Fruit fly (Drosophila melanogaster) whole organism, embryonic: ENCODE data around the gene Nf-YA.

Source experiments
- Ada2b ChIP-seq: fragments of 200-800 bp; sonication (Bioruptor generic); IDR thresholded peaks from 2 replicates; pipeline ENCODE4 v1.3.6; 2022; ENCODE audit warnings: missing biosample characterization, missing genetic modification characterization
- Atf3 ChIP-seq: fragments of 200-800 bp; sonication (Bioruptor generic); optimal IDR thresholded peaks from 3 replicates; lab custom pipeline; 2016; ENCODE audit warnings: missing biosample characterization, missing genetic modification characterization
- CG12659 ChIP-seq: fragments of 200-800 bp; sonication (Bioruptor generic); optimal IDR thresholded peaks from 3 replicates; lab custom pipeline; 2017; ENCODE audit warnings: mild to moderate bottlenecking, missing biosample characterization, missing genetic modification reagents, missing genetic modification characterization
- CG12769 ChIP-seq: fragments of 200-800 bp; sonication (Bioruptor generic); optimal IDR thresholded peaks from 2 replicates; lab custom pipeline; 2019; ENCODE audit warnings: missing biosample characterization, mild to moderate bottlenecking, missing genetic modification characterization, moderate library complexity
- CG14710 ChIP-seq: fragments of 200-800 bp; sonication (Bioruptor generic); optimal IDR thresholded peaks from 3 replicates; lab custom pipeline; 2019; ENCODE audit warnings: missing biosample characterization, mild to moderate bottlenecking, missing genetic modification characterization, moderate library complexity
- CG18599 ChIP-seq: fragments of 200-800 bp; sonication (Bioruptor generic); optimal IDR thresholded peaks from 3 replicates; lab custom pipeline; 2017; ENCODE audit warnings: missing biosample characterization, missing genetic modification characterization, mild to moderate bottlenecking, moderate library complexity, missing genetic modification reagents
- CG2712 ChIP-seq: fragments of 200-800 bp; optimal IDR thresholded peaks from 3 replicates; lab custom pipeline; 2019; ENCODE audit warnings: missing biosample characterization, mild to moderate bottlenecking, missing genetic modification characterization, moderate library complexity
- CG3065 ChIP-seq: fragments of 200-800 bp; sonication (Bioruptor generic); optimal IDR thresholded peaks from 2 replicates; lab custom pipeline; 2016; ENCODE audit warnings: missing biosample characterization, missing genetic modification characterization
- CG31224 ChIP-seq: fragments of 200-800 bp; sonication (Bioruptor generic); IDR thresholded peaks from 2 replicates; pipeline ENCODE4 v1.3.6; 2022; ENCODE audit warnings: missing biosample characterization, missing genetic modification characterization
- CG31441 ChIP-seq: fragments of 200-800 bp; sonication (Bioruptor generic); IDR thresholded peaks from 2 replicates; pipeline ENCODE4 v1.3.6; 2022; ENCODE audit warnings: missing biosample characterization, missing genetic modification characterization
- CG32767 ChIP-seq: fragments of 200-800 bp; sonication (Bioruptor generic); IDR thresholded peaks from 2 replicates; pipeline ENCODE4 v1.3.6; 2022; ENCODE audit warnings: missing biosample characterization, missing genetic modification characterization
- CG34224 ChIP-seq: fragments of 200-800 bp; sonication (Bioruptor generic); IDR thresholded peaks from 3 replicates; pipeline ENCODE4 v1.3.6; 2022; ENCODE audit warnings: missing biosample characterization, missing genetic modification characterization; ENCODE audit not compliant: partially characterized antibody
- CG3847 ChIP-seq: fragments of 200-800 bp; sonication (Bioruptor generic); IDR thresholded peaks from 2 replicates; pipeline ENCODE4 v1.3.6; 2022; ENCODE audit warnings: missing biosample characterization, missing genetic modification characterization
- CG5245 ChIP-seq: fragments of 200-800 bp; sonication (Bioruptor generic); optimal IDR thresholded peaks from 3 replicates; lab custom pipeline; 2016; ENCODE audit warnings: missing biosample characterization, missing genetic modification characterization
- CG7928 ChIP-seq: fragments of 200-800 bp; sonication (Bioruptor generic); optimal IDR thresholded peaks from 2 replicates; lab custom pipeline; 2017; ENCODE audit warnings: missing biosample characterization, mild to moderate bottlenecking, missing genetic modification characterization
- CG8359 ChIP-seq: fragments of 200-800 bp; sonication (Bioruptor generic); optimal IDR thresholded peaks from 2 replicates; lab custom pipeline; 2017; ENCODE audit warnings: missing biosample characterization, mild to moderate bottlenecking, missing genetic modification characterization, borderline replicate concordance
- CG9932 ChIP-seq: fragments of 200-800 bp; sonication (Bioruptor generic); IDR thresholded peaks from 2 replicates; pipeline ENCODE4 v1.3.6; 2022; ENCODE audit warnings: missing biosample characterization, missing genetic modification characterization
- Dll ChIP-seq: fragments of 200-800 bp; sonication (Bioruptor generic); IDR thresholded peaks from 4 replicates; pipeline ENCODE4 v1.3.6; 2022; ENCODE audit warnings: missing biosample characterization, missing genetic modification characterization; ENCODE audit not compliant: partially characterized antibody
- HLH54F ChIP-seq: fragments of 200-800 bp; sonication (Bioruptor generic); optimal IDR thresholded peaks from 3 replicates; lab custom pipeline; 2016; ENCODE audit warnings: missing biosample characterization, missing genetic modification characterization
- Hmx ChIP-seq: fragments of 200-800 bp; sonication (Bioruptor generic); optimal IDR thresholded peaks from 2 replicates; lab custom pipeline; 2016; ENCODE audit warnings: missing biosample characterization, missing genetic modification characterization
- Hr3 ChIP-seq: fragments of 200-800 bp; sonication (Bioruptor generic); optimal IDR thresholded peaks from 3 replicates; lab custom pipeline; 2016; ENCODE audit warnings: missing biosample characterization, missing genetic modification characterization
- Mad ChIP-seq: fragments of 200-800 bp; sonication (Bioruptor generic); optimal IDR thresholded peaks from 2 replicates; lab custom pipeline; 2016; ENCODE audit warnings: missing biosample characterization, missing genetic modification characterization
- NC2β ChIP-seq: fragments of 200-800 bp; sonication (Bioruptor generic); optimal IDR thresholded peaks from 2 replicates; lab custom pipeline; 2016; ENCODE audit warnings: missing biosample characterization, missing genetic modification characterization
- Nf-YC ChIP-seq: fragments of 200-800 bp; optimal IDR thresholded peaks from 3 replicates; lab custom pipeline; 2019; ENCODE audit warnings: missing biosample characterization, mild to moderate bottlenecking, missing genetic modification characterization, moderate library complexity
- Optix ChIP-seq: fragments of 200-800 bp; sonication (Bioruptor generic); IDR thresholded peaks from 3 replicates; pipeline ENCODE4 v1.3.6; 2022; ENCODE audit warnings: missing biosample characterization, missing genetic modification characterization
- Sox102F ChIP-seq: fragments of 200-800 bp; sonication (Bioruptor generic); optimal IDR thresholded peaks from 2 replicates; lab custom pipeline; 2018; ENCODE audit warnings: missing biosample characterization, mild to moderate bottlenecking, missing genetic modification characterization, moderate library complexity
- TFAM ChIP-seq: fragments of 200-800 bp; sonication (Bioruptor generic); optimal IDR thresholded peaks from 2 replicates; lab custom pipeline; 2017; ENCODE audit warnings: missing biosample characterization, missing genetic modification characterization, inconsistent platforms
- YL-1 ChIP-seq: fragments of 200-800 bp; sonication (Bioruptor generic); optimal IDR thresholded peaks from 3 replicates; lab custom pipeline; 2017; ENCODE audit warnings: missing biosample characterization, mild to moderate bottlenecking, missing genetic modification characterization
- ac ChIP-seq: fragments of 200-800 bp; sonication (Bioruptor generic); optimal IDR thresholded peaks from 3 replicates; lab custom pipeline; 2017; ENCODE audit warnings: missing biosample characterization, mild to moderate bottlenecking, missing genetic modification characterization
- amos ChIP-seq: fragments of 200-800 bp; sonication (Bioruptor generic); IDR thresholded peaks from 2 replicates; pipeline ENCODE4 v1.3.6; 2022; ENCODE audit warnings: missing biosample characterization, missing genetic modification characterization; ENCODE audit not compliant: partially characterized antibody
- disco-r ChIP-seq: fragments of 200-800 bp; sonication (Bioruptor generic); optimal IDR thresholded peaks from 2 replicates; lab custom pipeline; 2016; ENCODE audit warnings: missing biosample characterization, missing genetic modification characterization
- dmrt11E ChIP-seq: fragments of 200-800 bp; sonication (Bioruptor generic); optimal IDR thresholded peaks from 3 replicates; lab custom pipeline; 2018; ENCODE audit warnings: missing biosample characterization, mild to moderate bottlenecking, missing genetic modification characterization, moderate library complexity
- dmrt99B ChIP-seq: fragments of 200-800 bp; sonication (Bioruptor generic); optimal IDR thresholded peaks from 2 replicates; lab custom pipeline; 2018; ENCODE audit warnings: missing biosample characterization, mild to moderate bottlenecking, missing genetic modification characterization, moderate library complexity
- dpn ChIP-seq, 2 experiments: fragments of 200-800 bp; sonication (Bioruptor generic); optimal IDR thresholded peaks; 3 replicates each; lab custom pipeline; 2016; ENCODE audit warnings: missing biosample characterization in 2 of 2, missing genetic modification characterization in 2 of 2
- ems ChIP-seq: fragments of 200-800 bp; sonication (Bioruptor generic); optimal IDR thresholded peaks from 3 replicates; lab custom pipeline; 2016; ENCODE audit warnings: missing biosample characterization, missing genetic modification characterization
- en ChIP-seq: fragments of 200-800 bp; sonication (Bioruptor generic); optimal IDR thresholded peaks from 2 replicates; lab custom pipeline; 2016; ENCODE audit warnings: missing biosample characterization, missing genetic modification characterization
- gce ChIP-seq: fragments of 200-800 bp; sonication (Bioruptor generic); IDR thresholded peaks from 3 replicates; pipeline ENCODE4 v1.3.6; 2022; ENCODE audit warnings: missing biosample characterization, missing genetic modification characterization
- jumu ChIP-seq: fragments of 200-800 bp; sonication (Bioruptor generic); optimal IDR thresholded peaks from 3 replicates; lab custom pipeline; 2016; ENCODE audit warnings: missing biosample characterization, missing genetic modification characterization
- kah ChIP-seq: fragments of 200-800 bp; sonication (Bioruptor generic); optimal IDR thresholded peaks from 2 replicates; lab custom pipeline; 2018; ENCODE audit warnings: missing biosample characterization, mild to moderate bottlenecking, missing genetic modification characterization
- kay ChIP-seq: fragments of 200-800 bp; sonication (Bioruptor generic); optimal IDR thresholded peaks from 2 replicates; lab custom pipeline; 2016; ENCODE audit warnings: missing biosample characterization, missing genetic modification characterization
- nerfin-1 ChIP-seq: fragments of 200-800 bp; sonication (Bioruptor generic); optimal IDR thresholded peaks from 3 replicates; lab custom pipeline; 2019; ENCODE audit warnings: missing biosample characterization, mild to moderate bottlenecking, missing genetic modification characterization, moderate library complexity
- org-1 ChIP-seq: fragments of 200-800 bp; sonication (Bioruptor generic); optimal IDR thresholded peaks from 2 replicates; lab custom pipeline; 2017; ENCODE audit warnings: missing biosample characterization, missing genetic modification characterization
- peb ChIP-seq: fragments of 200-800 bp; sonication (Bioruptor generic); IDR thresholded peaks from 2 replicates; pipeline ENCODE4 v1.3.6; 2022; ENCODE audit warnings: missing biosample characterization, missing genetic modification characterization
- pros ChIP-seq: fragments of 200-800 bp; sonication (Bioruptor generic); optimal IDR thresholded peaks from 3 replicates; lab custom pipeline; 2019; ENCODE audit warnings: missing biosample characterization, mild to moderate bottlenecking, missing genetic modification characterization, moderate library complexity
- ranshi ChIP-seq: fragments of 200-800 bp; sonication (Bioruptor generic); IDR thresholded peaks from 2 replicates; pipeline ENCODE4 v1.3.6; 2022; ENCODE audit warnings: missing biosample characterization, missing genetic modification characterization
- ro ChIP-seq: fragments of 200-800 bp; sonication (Bioruptor generic); IDR thresholded peaks from 2 replicates; pipeline ENCODE4 v1.3.6; 2022; ENCODE audit warnings: missing biosample characterization, missing genetic modification characterization
- sim ChIP-seq: fragments of 200-800 bp; sonication (Bioruptor generic); IDR thresholded peaks from 2 replicates; pipeline ENCODE4 v1.3.6; 2022; ENCODE audit warnings: missing biosample characterization, missing genetic modification characterization
- tll ChIP-seq, 2 experiments: fragments of 200-800 bp in 1 of 2; fragments of >200 bp in 1 of 2; sonication (Bioruptor generic) in 1 of 2; optimal IDR thresholded peaks; 2 replicates each; lab custom pipeline; 2017 to 2019; ENCODE audit warnings: missing biosample characterization in 2 of 2, missing genetic modification characterization in 2 of 2, mild to moderate bottlenecking in 1 of 2, moderate library complexity in 1 of 2
- toy ChIP-seq: fragments of 200-800 bp; sonication (Bioruptor generic); IDR thresholded peaks from 2 replicates; pipeline ENCODE4 v1.3.6; 2022; ENCODE audit warnings: missing biosample characterization, missing genetic modification characterization
- wek ChIP-seq: fragments of 200-800 bp; sonication (Bioruptor generic); optimal IDR thresholded peaks from 3 replicates; lab custom pipeline; 2018; ENCODE audit warnings: missing biosample characterization, mild to moderate bottlenecking, missing genetic modification characterization, moderate library complexity

Nf-YA gene

DNA sequence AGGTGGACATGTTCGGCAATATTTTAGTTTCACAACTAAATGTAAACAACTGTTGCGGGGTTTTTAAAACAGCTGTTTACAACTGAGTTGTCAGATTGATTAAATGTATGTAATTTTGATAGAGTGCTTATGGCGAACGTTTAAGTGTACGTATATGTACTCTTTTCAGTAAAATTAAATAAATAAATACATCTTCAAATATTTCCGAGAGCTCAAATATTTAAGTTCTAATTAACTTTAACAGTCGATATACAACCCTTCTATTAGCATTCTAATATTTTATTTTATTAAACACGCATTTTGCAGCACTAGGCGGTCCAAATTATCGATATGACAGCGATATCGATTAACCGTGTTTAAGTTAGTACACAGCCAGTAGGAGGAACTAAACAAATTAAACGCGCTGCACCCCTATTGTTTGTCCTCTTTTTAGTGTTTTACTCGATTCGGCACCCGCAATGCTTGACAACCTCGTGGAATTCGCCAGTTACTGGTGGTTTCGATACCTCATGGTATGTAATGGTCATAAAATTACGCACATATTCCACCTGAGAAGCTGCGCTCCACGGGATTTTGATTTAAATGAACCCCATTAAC lies 9.6 kb upstream of the Nf-YA start, which contains the start of the genes CG3448 and ghi (continued):
- TF ChIP-seq dmrt99B (tag; lab: Kevin White, UChicago) = peak; percentile 69
- TF ChIP-seq ro (GFP tag; lab: Robert Waterston, UW) = no peak
- TF ChIP-seq CG34224 (GFP tag; lab: Robert Waterston, UW) = peak; percentile 74
- peak; percentile 8 for TF ChIP-seq CG12769 (tag; lab: Kevin White, UChicago)
- TF ChIP-seq org-1 (GFP tag; lab: Kevin White, UChicago) = no peak
- TF ChIP-seq CG5245 (GFP tag; lab: Kevin White, UChicago) = peak; percentile 36
- no peak for TF ChIP-seq ac (GFP tag; lab: Kevin White, UChicago)
- TF ChIP-seq CG9932 = peak; percentile 61
- no peak for TF ChIP-seq Optix (GFP tag; lab: Robert Waterston, UW)
- peak; percentile 56 to 63 for TF ChIP-seq dpn (GFP tag; optimal IDR thresholded peaks at IDR 0.05; lab: Kevin White, UChicago)
- TF ChIP-seq kah (GFP tag; lab: Kevin White, UChicago) = peak; percentile 32
- no peak for TF ChIP-seq CG3065 (GFP tag; lab: Kevin White, UChicago)
- peak; percentile 77 for TF ChIP-seq Dll (GFP tag; lab: Robert Waterston, UW)
- 0 out of 2 replicates have a peak, but pooled peaks have one; percentile 40 for TF ChIP-seq peb (GFP tag; lab: Robert Waterston, UW)
- TF ChIP-seq CG8359 (GFP tag; lab: Kevin White, UChicago) = no peak
- peak; percentile 17 for TF ChIP-seq jumu (GFP tag; lab: Kevin White, UChicago)
- peak; percentile 43; the same call in 1 of the 2 replicates for TF ChIP-seq ranshi (GFP tag; lab: Robert Waterston, UW)
- TF ChIP-seq nerfin-1 = peak; percentile 70
- TF ChIP-seq Ada2b = peak; percentile 54; the same call in 1 of the 2 replicates
- TF ChIP-seq CG18599 (GFP tag; lab: Kevin White, UChicago) = peak; percentile 81
- peak; percentile 63 for TF ChIP-seq YL-1
- TF ChIP-seq Hr3 (GFP tag; lab: Kevin White, UChicago) = peak; percentile 32
- TF ChIP-seq HLH54F (GFP tag; lab: Kevin White, UChicago) = no peak
- no peak for TF ChIP-seq CG32767 (GFP tag; lab: Robert Waterston, UW)
- TF ChIP-seq disco-r = no peak
- peak; percentile 77 for TF ChIP-seq CG31441
- TF ChIP-seq kay (GFP tag; lab: Kevin White, UChicago) = peak; percentile 57
- peak; percentile 40 for TF ChIP-seq CG31224 (GFP tag; lab: Robert Waterston, UW)
- peak; percentile 72 for TF ChIP-seq CG2712 (tag; lab: Kevin White, UChicago)
- TF ChIP-seq dmrt11E (tag; lab: Kevin White, UChicago) = peak; percentile 11
- peak; percentile 37 for TF ChIP-seq Mad
- TF ChIP-seq TFAM (GFP tag; lab: Kevin White, UChicago) = no peak
- TF ChIP-seq CG7928 (GFP tag; lab: Kevin White, UChicago) = no peak
- TF ChIP-seq pros (GFP tag; lab: Kevin White, UChicago) = no peak
- no peak for TF ChIP-seq gce
- TF ChIP-seq wek (GFP tag; lab: Kevin White, UChicago) = peak; percentile 6
- TF ChIP-seq ems (GFP tag; lab: Kevin White, UChicago) = peak; percentile 52
- no peak for TF ChIP-seq toy (GFP tag; lab: Robert Waterston, UW)
- no peak for TF ChIP-seq sim (GFP tag; lab: Robert Waterston, UW)
- peak; percentile 52 for TF ChIP-seq Sox102F
- no peak for TF ChIP-seq tll (GFP tag; optimal IDR thresholded peaks at IDR 0.05; lab: Kevin White, UChicago)
- TF ChIP-seq amos (GFP tag; lab: Robert Waterston, UW) = peak; percentile 73; the same call in 1 of the 2 replicates
- peak; percentile 70 for TF ChIP-seq CG12659 (GFP tag; lab: Kevin White, UChicago)
- TF ChIP-seq Hmx (GFP tag; lab: Kevin White, UChicago) = no peak
- no peak for TF ChIP-seq en (GFP tag; lab: Kevin White, UChicago)
- peak; percentile 77 for TF ChIP-seq Nf-YC (tag; lab: Kevin White, UChicago)
- no peak for TF ChIP-seq NC2β (GFP tag; lab: Kevin White, UChicago)
- TF ChIP-seq Atf3 = no peak
- peak; percentile 86 for TF ChIP-seq CG14710
- TF ChIP-seq CG3847 = peak; percentile 49; the same call in 1 of the 2 replicates
